Worm (Caenorhabditis elegans) whole organism, midembryonic: ENCODE results near the gene nop-1.

Experiments
- T22C8.4 ChIP-seq: fragments of 200-800 bp; sonication (Bioruptor generic); IDR thresholded peaks from 2 replicates; pipeline ENCODE4 v1.3.6; 2022; ENCODE audit warnings: missing genetic modification characterization, missing compliant biosample characterization
- cog-1 ChIP-seq: sonication (generic microtip); optimal IDR thresholded peaks from 2 replicates; lab custom pipeline; 2016; ENCODE audit warnings: missing genetic modification characterization, missing compliant biosample characterization
- ztf-29 ChIP-seq: fragments of 200-800 bp; sonication (Bioruptor generic); IDR thresholded peaks from 2 replicates; pipeline ENCODE4 v1.3.6; 2022; ENCODE audit warnings: missing genetic modification reagents, missing genetic modification characterization, missing compliant biosample characterization

DNA sequence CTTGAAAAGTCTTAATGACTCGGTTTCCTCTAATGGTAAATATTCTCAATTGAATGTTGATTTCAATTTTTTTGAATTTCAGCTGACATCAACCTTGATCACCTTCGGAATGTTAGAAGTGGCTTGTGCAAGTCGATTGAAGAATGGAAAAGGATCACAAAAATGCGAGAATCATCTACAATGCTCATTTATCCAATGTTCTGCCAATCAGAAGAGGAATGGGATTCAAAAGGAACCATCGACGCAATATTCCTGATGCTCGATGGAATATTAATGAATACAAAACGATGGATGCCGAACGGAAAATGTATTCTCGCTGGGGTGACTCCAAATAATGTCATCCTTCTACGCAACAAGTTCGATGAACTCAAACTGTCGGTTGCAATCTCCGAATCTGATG is 3.0 kb downstream of the nop-1 start:
- TF ChIP-seq T22C8.4 (GFP tag; lab: Robert Waterston, UW) (no peak), cog-1 (tag; lab: Kevin White, UChicago) (no peak), ztf-29 (no peak)
